Worm (Caenorhabditis elegans): ENCODE data around the gene F09E10.7.

F09E10.7 gene

ce11 chrX:1521387-1521786 lies 19.7 kb upstream of the F09E10.7 start, which contains the start of gene toca-1:
TSS of gene toca-1 (minus strand) at chrX:1521487.
- no peak for TF ChIP-seq zip-8 (tag; optimal IDR thresholded peaks at IDR 0.05)
- TF ChIP-seq unc-39 (tag; optimal IDR thresholded peaks at IDR 0.05): no peak
- TF ChIP-seq unc-120 (tag; optimal IDR thresholded peaks at IDR 0.05; ENCODE audit: poor library complexity, severe bottlenecking): no peak
- no peak for TF ChIP-seq sem-2 (GFP tag; optimal IDR thresholded peaks at IDR 0.05)
- TF ChIP-seq sptf-1 (tag; optimal IDR thresholded peaks at IDR 0.05): no peak
- no peak for TF ChIP-seq bed-3 (GFP tag; optimal IDR thresholded peaks at IDR 0.05)
- no peak for TF ChIP-seq lin-13 (tag; optimal IDR thresholded peaks at IDR 0.05)
- no peak for TF ChIP-seq ceh-43 (GFP tag; optimal IDR thresholded peaks at IDR 0.05)
- TF ChIP-seq ceh-83 (GFP tag; optimal IDR thresholded peaks at IDR 0.05): no peak
- TF ChIP-seq mab-5 (tag; optimal IDR thresholded peaks at IDR 0.05): no peak
- no peak for TF ChIP-seq blmp-1 (tag; optimal IDR thresholded peaks at IDR 0.05)
- no peak for TF ChIP-seq M03D4.4 (tag; optimal IDR thresholded peaks at IDR 0.05)
- TF ChIP-seq snpc-4 (tag; optimal IDR thresholded peaks at IDR 0.05): no peak
- no peak for TF ChIP-seq ceh-39 (tag; optimal IDR thresholded peaks at IDR 0.05)
- no peak for TF ChIP-seq flh-1 (GFP tag; optimal IDR thresholded peaks at IDR 0.05)
- TF ChIP-seq elt-1 (tag; optimal IDR thresholded peaks at IDR 0.05; ENCODE audit: borderline replicate concordance, insufficient read depth): no peak

- TF ChIP-seq drap-1 (GFP tag; optimal IDR thresholded peaks at IDR 0.05): no peak
- TF ChIP-seq ztf-11 (tag; optimal IDR thresholded peaks at IDR 0.05): no peak
- peak; percentile 4 for TF ChIP-seq unc-120 (tag; optimal IDR thresholded peaks at IDR 0.05; ENCODE audit: poor library complexity, severe bottlenecking)
These were observed 15.9 kb upstream of the F09E10.7 start for ce11 chrX:1517519-1517918.

ce11 chrX:1516574-1516973 lies 14.9 kb upstream of the F09E10.7 start:
- no peak for TF ChIP-seq snpc-4 (tag; optimal IDR thresholded peaks at IDR 0.05)
- TF ChIP-seq unc-39 (tag; optimal IDR thresholded peaks at IDR 0.05): no peak
- TF ChIP-seq nhr-237 (tag; optimal IDR thresholded peaks at IDR 0.05): no peak
- TF ChIP-seq pha-4 (tag; optimal IDR thresholded peaks at IDR 0.05): no peak
- TF ChIP-seq M03D4.4 (tag; optimal IDR thresholded peaks at IDR 0.05): no peak
- TF ChIP-seq ceh-83 (GFP tag; optimal IDR thresholded peaks at IDR 0.05): no peak
- no peak for TF ChIP-seq lin-13 (tag; optimal IDR thresholded peaks at IDR 0.05)
- no peak for TF ChIP-seq nhr-28 (tag; optimal IDR thresholded peaks at IDR 0.05)
- no peak for TF ChIP-seq lsy-2 (tag; optimal IDR thresholded peaks at IDR 0.05)
- TF ChIP-seq ceh-43 (GFP tag; optimal IDR thresholded peaks at IDR 0.05): no peak
- TF ChIP-seq sptf-1 (tag; optimal IDR thresholded peaks at IDR 0.05): no peak
- no peak for TF ChIP-seq sem-2 (GFP tag; optimal IDR thresholded peaks at IDR 0.05)
- no peak for TF ChIP-seq mab-5 (tag; optimal IDR thresholded peaks at IDR 0.05)

ce11 chrX:1513153-1513552 lies 11.5 kb upstream of the F09E10.7 start:
- TF ChIP-seq elt-1 (tag; optimal IDR thresholded peaks at IDR 0.05; ENCODE audit: borderline replicate concordance, insufficient read depth): no peak
- no peak for TF ChIP-seq nhr-76 (tag; optimal IDR thresholded peaks at IDR 0.05)
- TF ChIP-seq nhr-12 (tag; optimal IDR thresholded peaks at IDR 0.05): no peak
- TF ChIP-seq elt-3 (tag; optimal IDR thresholded peaks at IDR 0.05): no peak
- no peak for TF ChIP-seq ceh-83 (GFP tag; optimal IDR thresholded peaks at IDR 0.05)
- no peak for TF ChIP-seq lsy-2 (tag; optimal IDR thresholded peaks at IDR 0.05)
- TF ChIP-seq mab-5 (tag; optimal IDR thresholded peaks at IDR 0.05): no peak
- no peak for TF ChIP-seq snpc-4 (tag; optimal IDR thresholded peaks at IDR 0.05)
- no peak for TF ChIP-seq unc-39 (tag; optimal IDR thresholded peaks at IDR 0.05)
- TF ChIP-seq hlh-1 (tag; optimal IDR thresholded peaks at IDR 0.05): no peak
- TF ChIP-seq nhr-28 (tag; optimal IDR thresholded peaks at IDR 0.05): no peak
- TF ChIP-seq tbx-8 (GFP tag; optimal IDR thresholded peaks at IDR 0.05): no peak

- no peak for TF ChIP-seq nhr-76 (tag; optimal IDR thresholded peaks at IDR 0.05)
- no peak for TF ChIP-seq lin-13 (tag; optimal IDR thresholded peaks at IDR 0.05)
- no peak for TF ChIP-seq bed-3 (GFP tag; optimal IDR thresholded peaks at IDR 0.05)
- TF ChIP-seq zip-8 (tag; optimal IDR thresholded peaks at IDR 0.05): no peak
- TF ChIP-seq ztf-11 (tag; optimal IDR thresholded peaks at IDR 0.05): no peak
- TF ChIP-seq cnd-1 (tag; optimal IDR thresholded peaks at IDR 0.05): no peak
- no peak for TF ChIP-seq mab-5 (tag; optimal IDR thresholded peaks at IDR 0.05)
- TF ChIP-seq blmp-1 (tag; optimal IDR thresholded peaks at IDR 0.05): no peak
- TF ChIP-seq drap-1 (GFP tag; optimal IDR thresholded peaks at IDR 0.05): no peak
- TF ChIP-seq pha-4 (tag; optimal IDR thresholded peaks at IDR 0.05): no peak
- no peak for TF ChIP-seq lin-32 (GFP tag; optimal IDR thresholded peaks at IDR 0.05)
- no peak for TF ChIP-seq nhr-28 (tag; optimal IDR thresholded peaks at IDR 0.05)
- no peak for TF ChIP-seq elt-3 (tag; optimal IDR thresholded peaks at IDR 0.05)
- no peak for TF ChIP-seq nhr-12 (tag; optimal IDR thresholded peaks at IDR 0.05)
These were observed 10.7 kb upstream of the F09E10.7 start for ce11 chrX:1512307-1512706.
